Fruit fly (Drosophila melanogaster) whole organism, embryonic: ENCODE data around the gene Stt3B.

Experiments used
- BEAF-32 ChIP-seq: fragments of 200-800 bp; sonication (Bioruptor generic); optimal IDR thresholded peaks from 3 replicates; lab custom pipeline; 2017; ENCODE audit warnings: missing biosample characterization, missing genetic modification characterization, mild to moderate bottlenecking, moderate library complexity, missing genetic modification reagents
- CG11398 ChIP-seq: fragments of 200-800 bp; sonication (Bioruptor generic); optimal IDR thresholded peaks from 2 replicates; lab custom pipeline; 2016; ENCODE audit warnings: missing biosample characterization, missing genetic modification characterization
- CG12391 ChIP-seq: fragments of 200-800 bp; sonication (Bioruptor generic); optimal IDR thresholded peaks from 3 replicates; lab custom pipeline; 2018; ENCODE audit warnings: missing biosample characterization, mild to moderate bottlenecking, missing genetic modification characterization, moderate library complexity
- CG12659 ChIP-seq: fragments of 200-800 bp; sonication (Bioruptor generic); optimal IDR thresholded peaks from 3 replicates; lab custom pipeline; 2017; ENCODE audit warnings: mild to moderate bottlenecking, missing biosample characterization, missing genetic modification reagents, missing genetic modification characterization
- CG13287 ChIP-seq: fragments of 200-800 bp; sonication (Bioruptor generic); IDR thresholded peaks from 2 replicates; pipeline ENCODE4 v1.3.6; 2022; ENCODE audit warnings: missing biosample characterization, missing genetic modification characterization; ENCODE audit not compliant: partially characterized antibody
- CG13624 ChIP-seq: fragments of 200-800 bp; sonication (Bioruptor generic); optimal IDR thresholded peaks from 2 replicates; lab custom pipeline; 2016; ENCODE audit warnings: missing biosample characterization, missing genetic modification characterization
- CG14667 ChIP-seq: fragments of 200-800 bp; sonication (Bioruptor generic); IDR thresholded peaks from 2 replicates; pipeline ENCODE4 v1.3.6; 2022; ENCODE audit warnings: missing biosample characterization, missing genetic modification characterization
- CG14710 ChIP-seq: fragments of 200-800 bp; sonication (Bioruptor generic); optimal IDR thresholded peaks from 3 replicates; lab custom pipeline; 2019; ENCODE audit warnings: missing biosample characterization, mild to moderate bottlenecking, missing genetic modification characterization, moderate library complexity
- CG15479 ChIP-seq: fragments of 200-800 bp; sonication (Bioruptor generic); optimal IDR thresholded peaks from 3 replicates; lab custom pipeline; 2019; ENCODE audit warnings: missing biosample characterization, mild to moderate bottlenecking, missing genetic modification characterization, moderate library complexity
- CG1647 ChIP-seq: fragments of 200-800 bp; sonication (Bioruptor generic); optimal IDR thresholded peaks from 3 replicates; lab custom pipeline; 2016; ENCODE audit warnings: missing biosample characterization, missing genetic modification characterization
- CG17328 ChIP-seq: fragments of 200-800 bp; sonication (Bioruptor generic); IDR thresholded peaks from 2 replicates; pipeline ENCODE4 v1.3.6; 2022; ENCODE audit warnings: missing biosample characterization, missing genetic modification characterization
- CG2116 ChIP-seq: fragments of 200-800 bp; sonication (Bioruptor generic); optimal IDR thresholded peaks from 3 replicates; lab custom pipeline; 2018; ENCODE audit warnings: missing biosample characterization, mild to moderate bottlenecking, missing genetic modification characterization
- CG2129 ChIP-seq: fragments of 200-800 bp; sonication (Bioruptor generic); IDR thresholded peaks from 2 replicates; pipeline ENCODE4 v1.3.6; 2022; ENCODE audit warnings: missing biosample characterization, missing genetic modification characterization; ENCODE audit not compliant: partially characterized antibody
- CG30020 ChIP-seq: fragments of 200-800 bp; optimal IDR thresholded peaks from 2 replicates; lab custom pipeline; 2019; ENCODE audit warnings: missing biosample characterization, mild to moderate bottlenecking, missing genetic modification characterization, moderate library complexity
- CG31224 ChIP-seq: fragments of 200-800 bp; sonication (Bioruptor generic); IDR thresholded peaks from 2 replicates; pipeline ENCODE4 v1.3.6; 2022; ENCODE audit warnings: missing biosample characterization, missing genetic modification characterization
- CG3163 ChIP-seq: fragments of 200-800 bp; sonication (Bioruptor generic); optimal IDR thresholded peaks from 3 replicates; lab custom pipeline; 2016; ENCODE audit warnings: missing biosample characterization, missing genetic modification characterization
- CG3407 ChIP-seq: fragments of 200-800 bp; sonication (Bioruptor generic); optimal IDR thresholded peaks from 2 replicates; lab custom pipeline; 2018; ENCODE audit warnings: missing biosample characterization, mild to moderate bottlenecking, missing genetic modification characterization
- CG34376 ChIP-seq: fragments of 200-800 bp; sonication (Bioruptor generic); optimal IDR thresholded peaks from 2 replicates; lab custom pipeline; 2018; ENCODE audit warnings: missing biosample characterization, mild to moderate bottlenecking, missing genetic modification characterization
- CG34422 ChIP-seq: fragments of 200-800 bp; sonication (Bioruptor generic); IDR thresholded peaks from 3 replicates; pipeline ENCODE4 v1.3.6; 2022; ENCODE audit warnings: missing biosample characterization, missing genetic modification characterization
- CG3995 ChIP-seq: fragments of 200-800 bp; sonication (Bioruptor generic); optimal IDR thresholded peaks from 3 replicates; lab custom pipeline; 2016; ENCODE audit warnings: missing biosample characterization, missing genetic modification characterization
- CG6654 ChIP-seq: fragments of 200-800 bp; sonication (Bioruptor generic); optimal IDR thresholded peaks from 2 replicates; lab custom pipeline; 2017; ENCODE audit warnings: missing biosample characterization, mild to moderate bottlenecking, missing genetic modification characterization
- CG9437 ChIP-seq: fragments of 200-800 bp; sonication (Bioruptor generic); optimal IDR thresholded peaks from 2 replicates; lab custom pipeline; 2018; ENCODE audit warnings: missing biosample characterization, mild to moderate bottlenecking, missing genetic modification characterization
- CHES-1-like ChIP-seq: fragments of 200-800 bp; sonication (Bioruptor generic); optimal IDR thresholded peaks from 2 replicates; lab custom pipeline; 2016; ENCODE audit warnings: missing biosample characterization, missing genetic modification characterization
- CoRest ChIP-seq: fragments of 200-800 bp; sonication (Bioruptor generic); optimal IDR thresholded peaks from 3 replicates; lab custom pipeline; 2018; ENCODE audit warnings: missing biosample characterization, mild to moderate bottlenecking, missing genetic modification characterization, moderate library complexity
- Dp ChIP-seq: fragments of 200-800 bp; sonication (Bioruptor generic); optimal IDR thresholded peaks from 2 replicates; lab custom pipeline; 2018; ENCODE audit warnings: missing biosample characterization, mild to moderate bottlenecking, missing genetic modification characterization, moderate library complexity
- Dref ChIP-seq: fragments of 200-800 bp; sonication (Bioruptor generic); IDR thresholded peaks from 2 replicates; pipeline ENCODE4 v1.3.6; 2022; ENCODE audit warnings: missing biosample characterization, missing genetic modification characterization
- E2f2 ChIP-seq: fragments of 200-800 bp; sonication (Bioruptor generic); IDR thresholded peaks from 2 replicates; pipeline ENCODE4 v1.3.6; 2022; ENCODE audit warnings: missing biosample characterization, missing genetic modification characterization
- Elba2 ChIP-seq: fragments of 200-800 bp; sonication (Bioruptor generic); optimal IDR thresholded peaks from 3 replicates; lab custom pipeline; 2016; ENCODE audit warnings: missing biosample characterization, missing genetic modification characterization
- Hand ChIP-seq: fragments of 200-800 bp; sonication (Bioruptor generic); optimal IDR thresholded peaks from 2 replicates; lab custom pipeline; 2017; ENCODE audit warnings: mild to moderate bottlenecking, missing biosample characterization, missing genetic modification reagents, missing genetic modification characterization
- Jarid2 ChIP-seq: fragments of 200-800 bp; sonication (Bioruptor generic); optimal IDR thresholded peaks from 3 replicates; lab custom pipeline; 2017; ENCODE audit warnings: mild to moderate bottlenecking, missing biosample characterization, missing genetic modification reagents, missing genetic modification characterization
- MBD-R2 ChIP-seq: fragments of 200-800 bp; sonication (Bioruptor generic); IDR thresholded peaks from 2 replicates; pipeline ENCODE4 v1.3.6; 2022; ENCODE audit warnings: missing biosample characterization, missing genetic modification characterization
- Scr ChIP-seq: fragments of 200-800 bp; sonication (Bioruptor generic); IDR thresholded peaks from 2 replicates; pipeline ENCODE4 v1.3.6; 2022; ENCODE audit warnings: missing biosample characterization, missing genetic modification characterization; ENCODE audit not compliant: partially characterized antibody
- TFAM ChIP-seq: fragments of 200-800 bp; sonication (Bioruptor generic); optimal IDR thresholded peaks from 2 replicates; lab custom pipeline; 2017; ENCODE audit warnings: missing biosample characterization, missing genetic modification characterization, inconsistent platforms
- Usf ChIP-seq: fragments of 200-800 bp; sonication (Bioruptor generic); optimal IDR thresholded peaks from 2 replicates; lab custom pipeline; 2017; ENCODE audit warnings: missing genotype, missing biosample characterization, missing genetic modification characterization
- bbx ChIP-seq: fragments of 200-800 bp; sonication (Bioruptor generic); IDR thresholded peaks from 2 replicates; pipeline ENCODE4 v1.3.6; 2022; ENCODE audit warnings: missing biosample characterization, missing genetic modification characterization; ENCODE audit not compliant: partially characterized antibody
- ci ChIP-seq: fragments of 200-800 bp; sonication (Bioruptor generic); IDR thresholded peaks from 3 replicates; pipeline ENCODE4 v1.3.6; 2022; ENCODE audit warnings: missing biosample characterization, missing genetic modification characterization
- dan ChIP-seq: fragments of 200-800 bp; sonication (Bioruptor generic); IDR thresholded peaks from 2 replicates; pipeline ENCODE4 v1.3.6; 2022; ENCODE audit warnings: missing biosample characterization, missing genetic modification characterization
- dm ChIP-seq: fragments of 200-800 bp; sonication (Bioruptor generic); optimal IDR thresholded peaks from 3 replicates; lab custom pipeline; 2016; ENCODE audit warnings: missing biosample characterization, missing genetic modification characterization
- grau ChIP-seq: fragments of 200-800 bp; optimal IDR thresholded peaks from 3 replicates; lab custom pipeline; 2019; ENCODE audit warnings: missing biosample characterization, mild to moderate bottlenecking, missing genetic modification characterization, moderate library complexity
- ken ChIP-seq: fragments of 200-800 bp; sonication (Bioruptor generic); IDR thresholded peaks from 3 replicates; pipeline ENCODE4 v1.3.6; 2022; ENCODE audit warnings: missing biosample characterization, missing genetic modification characterization
- nmo ChIP-seq: fragments of 200-800 bp; sonication (Bioruptor generic); optimal IDR thresholded peaks from 2 replicates; lab custom pipeline; 2018; ENCODE audit warnings: missing biosample characterization, mild to moderate bottlenecking, missing genetic modification characterization, moderate library complexity
- phol ChIP-seq: fragments of 200-800 bp; sonication (Bioruptor generic); optimal IDR thresholded peaks from 3 replicates; lab custom pipeline; 2018; ENCODE audit warnings: missing biosample characterization, mild to moderate bottlenecking, missing genetic modification characterization, moderate library complexity
- pzg ChIP-seq: fragments of 200-800 bp; sonication (Bioruptor generic); optimal IDR thresholded peaks from 3 replicates; lab custom pipeline; 2018; ENCODE audit warnings: missing biosample characterization, mild to moderate bottlenecking, missing genetic modification characterization, moderate library complexity
- sna ChIP-seq: fragments of 200-800 bp; sonication (Bioruptor generic); IDR thresholded peaks from 2 replicates; pipeline ENCODE4 v1.3.6; 2022; ENCODE audit warnings: missing biosample characterization, missing genetic modification characterization; ENCODE audit not compliant: partially characterized antibody
- sob ChIP-seq: fragments of 200-800 bp; sonication (Bioruptor generic); IDR thresholded peaks from 2 replicates; pipeline ENCODE4 v1.3.6; 2022; ENCODE audit warnings: missing biosample characterization, missing genetic modification characterization
- sr ChIP-seq: fragments of 200-800 bp; sonication (Bioruptor generic); IDR thresholded peaks from 3 replicates; pipeline ENCODE4 v1.3.6; 2022; ENCODE audit warnings: missing biosample characterization, missing genetic modification characterization
- trem ChIP-seq: fragments of 200-800 bp; optimal IDR thresholded peaks from 3 replicates; lab custom pipeline; 2019; ENCODE audit warnings: missing biosample characterization, mild to moderate bottlenecking, missing genetic modification characterization, moderate library complexity
- zen ChIP-seq: fragments of 200-800 bp; sonication (Bioruptor generic); optimal IDR thresholded peaks from 3 replicates; lab custom pipeline; 2018; ENCODE audit warnings: missing biosample characterization, mild to moderate bottlenecking, missing genetic modification characterization, moderate library complexity

Stt3B gene

DNA sequence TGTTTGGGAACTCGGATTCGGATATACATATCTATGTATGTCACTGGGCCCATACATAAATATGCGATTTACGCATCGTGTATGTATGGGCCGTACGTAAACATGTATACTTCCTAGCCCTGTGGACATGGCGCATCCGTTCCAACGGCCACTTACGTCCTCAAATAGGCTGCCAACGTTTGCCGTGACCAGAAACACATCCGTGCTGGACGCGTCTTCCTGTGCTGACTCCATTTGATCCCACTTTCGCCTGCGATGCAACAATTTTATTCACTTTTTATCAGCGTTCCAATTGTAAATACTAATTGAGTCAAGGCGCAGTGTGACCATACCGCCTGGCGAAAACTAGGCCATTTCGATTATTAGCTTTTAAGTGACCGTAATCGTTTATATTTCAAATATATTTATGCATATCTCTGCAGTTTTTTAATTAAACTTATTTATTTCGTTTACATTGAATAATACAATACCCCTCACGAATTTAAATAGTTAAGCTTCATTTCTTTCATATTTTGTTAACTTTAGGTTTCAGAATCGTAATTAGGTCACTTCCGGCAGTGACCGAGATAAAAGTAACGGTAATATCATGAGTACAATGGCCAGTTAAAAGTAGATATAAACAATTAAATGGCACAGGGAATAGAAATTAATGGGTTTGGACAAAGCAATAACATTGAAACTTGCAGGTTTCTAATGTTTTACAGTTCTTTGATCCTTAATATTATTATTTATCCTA is 24.5 kb downstream of the Stt3B start, which contains the start of gene 5PtaseI (continued):
- TF ChIP-seq CG11398 (GFP tag; lab: Kevin White, UChicago) = no peak
- TF ChIP-seq phol (tag; lab: Kevin White, UChicago) = peak; percentile 30
- TF ChIP-seq CG14667 = no peak
- TF ChIP-seq MBD-R2 (GFP tag; lab: Robert Waterston, UW) = peak; percentile 63
- TF ChIP-seq CoRest (tag; lab: Kevin White, UChicago) = peak; percentile 40
- TF ChIP-seq CG3407 = no peak
- peak; percentile 8 for TF ChIP-seq grau
- peak; percentile 86 for TF ChIP-seq CG3995 (GFP tag; lab: Kevin White, UChicago)
- peak; percentile 48 for TF ChIP-seq CG2116
- TF ChIP-seq CG13287 (GFP tag; lab: Robert Waterston, UW) = peak; percentile 50; the same call in 1 of the 2 replicates
- no peak for TF ChIP-seq CG13624 (GFP tag; lab: Kevin White, UChicago)
- TF ChIP-seq sna (GFP tag; lab: Robert Waterston, UW) = peak; percentile 27; the same call in 1 of the 2 replicates
- peak; percentile 29 for TF ChIP-seq CG12659 (GFP tag; lab: Kevin White, UChicago)
- TF ChIP-seq Scr (GFP tag; lab: Robert Waterston, UW) = peak; percentile 28; the same call in 1 of the 2 replicates
- TF ChIP-seq CG6654 (GFP tag; lab: Kevin White, UChicago) = no peak
- no peak for TF ChIP-seq CG31224 (GFP tag; lab: Robert Waterston, UW)
- peak; percentile 32; the same call in 1 of the 2 replicates for TF ChIP-seq Dref
- TF ChIP-seq Dp (GFP tag; lab: Kevin White, UChicago) = peak; percentile 65
- 0 out of 2 replicates have a peak, but pooled peaks have one; percentile 8 for TF ChIP-seq bbx (GFP tag; lab: Robert Waterston, UW)
- TF ChIP-seq pzg = peak; percentile 45
- TF ChIP-seq Hand (GFP tag; lab: Kevin White, UChicago) = no peak
- no peak for TF ChIP-seq dan (GFP tag; lab: Robert Waterston, UW)
- peak; percentile 36 for TF ChIP-seq CG34376 (GFP tag; lab: Kevin White, UChicago)
- TF ChIP-seq CG34422 = 0 out of 3 replicates have a peak, but pooled peaks have one; percentile 39
- TF ChIP-seq CG30020 = peak; percentile 23
- TF ChIP-seq CG12391 (tag; lab: Kevin White, UChicago) = no peak
- no peak for TF ChIP-seq TFAM
- no peak for TF ChIP-seq dm (GFP tag; lab: Kevin White, UChicago)
- no peak for TF ChIP-seq sob (GFP tag; lab: Robert Waterston, UW)
- TF ChIP-seq ken = no peak
- TF ChIP-seq Elba2 (GFP tag; lab: Kevin White, UChicago) = peak; percentile 4
- TF ChIP-seq CG14710 (tag; lab: Kevin White, UChicago) = peak; percentile 19
- peak; percentile 3 for TF ChIP-seq trem (tag; lab: Kevin White, UChicago)
- no peak for TF ChIP-seq CG1647
- TF ChIP-seq CG15479 = no peak
- no peak for TF ChIP-seq Jarid2
- no peak for TF ChIP-seq CG17328 (GFP tag; lab: Robert Waterston, UW)
- no peak for TF ChIP-seq sr (GFP tag; lab: Robert Waterston, UW)
- TF ChIP-seq CG3163 (GFP tag; lab: Kevin White, UChicago) = no peak
- peak; percentile 22 for TF ChIP-seq zen (tag; lab: Kevin White, UChicago)
- 0 out of 3 replicates have a peak, but pooled peaks have one; percentile 26 for TF ChIP-seq ci (GFP tag; lab: Robert Waterston, UW)
- peak; percentile 4 for TF ChIP-seq CHES-1-like (GFP tag; lab: Kevin White, UChicago)
- peak; percentile 73 for TF ChIP-seq E2f2 (GFP tag; lab: Robert Waterston, UW)
- peak; percentile 37 for TF ChIP-seq CG9437
- peak; percentile 7 for TF ChIP-seq nmo (GFP tag; lab: Kevin White, UChicago)
- TF ChIP-seq Usf (GFP tag; lab: Kevin White, UChicago) = no peak
- no peak for TF ChIP-seq CG2129 (GFP tag; lab: Robert Waterston, UW)
- peak; percentile 34 for TF ChIP-seq BEAF-32 (GFP tag; lab: Kevin White, UChicago)
